Worm (Caenorhabditis elegans): ENCODE results near the gene K08E3.2.

- no peak for TF ChIP-seq tab-1 (GFP tag; IDR thresholded peaks at IDR 0.05)
- TF ChIP-seq med-1 (GFP tag; optimal IDR thresholded peaks at IDR 0.05; ENCODE audit: insufficient read depth): no peak
- no peak for TF ChIP-seq cog-1 (tag; optimal IDR thresholded peaks at IDR 0.05)
- no peak for TF ChIP-seq klf-2 (GFP tag; conservative IDR thresholded peaks at IDR 0.05)
- TF ChIP-seq flt-1 (GFP tag; IDR thresholded peaks at IDR 0.05): no peak
- no peak for TF ChIP-seq ztf-29 (GFP tag; IDR thresholded peaks at IDR 0.05)
- no peak for TF ChIP-seq T22C8.4 (GFP tag; IDR thresholded peaks at IDR 0.05)
- no peak for TF ChIP-seq ztf-23 (GFP tag; IDR thresholded peaks at IDR 0.05)
- TF ChIP-seq ref-1 (GFP tag; conservative IDR thresholded peaks at IDR 0.05): no peak
Observed at ce11 chrIII:13779360-13780093, 31.0 kb upstream of the K08E3.2 start.

Data from whole organism, midembryonic.